Fruit fly (Drosophila melanogaster) whole organism, pupa: ENCODE results near the gene CG18599.

ENCODE experiments used
- CG10348 ChIP-seq: fragments of 200-800 bp; sonication (Bioruptor generic); IDR thresholded peaks from 2 replicates; pipeline ENCODE4 v1.3.6; 2022; ENCODE audit warnings: missing biosample characterization, missing genetic modification characterization
- CG12605 ChIP-seq: fragments of 200-800 bp; sonication (Bioruptor generic); IDR thresholded peaks from 2 replicates; pipeline ENCODE4 v1.3.6; 2022; ENCODE audit warnings: missing biosample characterization, missing genetic modification characterization
- CG13204 ChIP-seq: fragments of 200-800 bp; sonication (Bioruptor generic); optimal IDR thresholded peaks from 2 replicates; lab custom pipeline; 2018; ENCODE audit warnings: missing biosample characterization, mild to moderate bottlenecking, missing genetic modification characterization, moderate library complexity
- CG14655 ChIP-seq: fragments of 200-800 bp; sonication (Bioruptor generic); optimal IDR thresholded peaks from 3 replicates; lab custom pipeline; 2017; ENCODE audit warnings: mild to moderate bottlenecking, missing biosample characterization, missing genetic modification reagents, missing genetic modification characterization
- CG15710 ChIP-seq: fragments of 200-800 bp; sonication (Bioruptor generic); optimal IDR thresholded peaks from 2 replicates; lab custom pipeline; 2018; ENCODE audit warnings: missing biosample characterization, mild to moderate bottlenecking, missing genetic modification characterization, moderate library complexity
- CG17806 ChIP-seq: fragments of 200-800 bp; sonication (Bioruptor generic); optimal IDR thresholded peaks from 2 replicates; lab custom pipeline; 2018; ENCODE audit warnings: missing biosample characterization, mild to moderate bottlenecking, missing genetic modification characterization, moderate library complexity
- CG32121 ChIP-seq: fragments of 200-800 bp; sonication (Bioruptor generic); IDR thresholded peaks from 2 replicates; pipeline ENCODE4 v1.3.6; 2022; ENCODE audit warnings: missing biosample characterization, missing genetic modification characterization
- CG34367 ChIP-seq: fragments of 200-800 bp; sonication (Bioruptor generic); optimal IDR thresholded peaks from 2 replicates; lab custom pipeline; 2018; ENCODE audit warnings: missing biosample characterization, mild to moderate bottlenecking, missing genetic modification characterization
- CG4496 ChIP-seq: fragments of 200-800 bp; sonication (Bioruptor generic); IDR thresholded peaks from 3 replicates; pipeline ENCODE4 v1.3.6; 2022; ENCODE audit warnings: missing biosample characterization, missing genetic modification characterization
- CG8159 ChIP-seq: fragments of 200-800 bp; sonication (Bioruptor generic); optimal IDR thresholded peaks from 3 replicates; lab custom pipeline; 2018; ENCODE audit warnings: missing biosample characterization, mild to moderate bottlenecking, missing genetic modification characterization, moderate library complexity
- CG8301 ChIP-seq: fragments of 200-800 bp; sonication (Bioruptor generic); optimal IDR thresholded peaks from 2 replicates; lab custom pipeline; 2018; ENCODE audit warnings: missing biosample characterization, mild to moderate bottlenecking, missing genetic modification characterization
- CG9948 ChIP-seq: fragments of 200-800 bp; sonication (Bioruptor generic); optimal IDR thresholded peaks from 2 replicates; lab custom pipeline; 2018; ENCODE audit warnings: missing biosample characterization, mild to moderate bottlenecking, missing genetic modification characterization, moderate library complexity
- D1 ChIP-seq: fragments of 200-800 bp; sonication (Bioruptor generic); optimal IDR thresholded peaks from 2 replicates; lab custom pipeline; 2018; ENCODE audit warnings: missing biosample characterization, mild to moderate bottlenecking, missing genetic modification characterization, moderate library complexity
- EcR ChIP-seq: fragments of 200-800 bp; sonication (Bioruptor generic); optimal IDR thresholded peaks from 3 replicates; lab custom pipeline; 2019; ENCODE audit warnings: missing biosample characterization, missing genetic modification characterization, mild to moderate bottlenecking, moderate library complexity, missing genetic modification reagents
- Ets98B ChIP-seq: fragments of 200-800 bp; sonication (Bioruptor generic); IDR thresholded peaks from 2 replicates; pipeline ENCODE4 v1.3.6; 2022; ENCODE audit warnings: missing biosample characterization, missing genetic modification characterization
- Pif1A ChIP-seq: fragments of 200-800 bp; sonication (Bioruptor generic); optimal IDR thresholded peaks from 3 replicates; lab custom pipeline; 2016; ENCODE audit warnings: missing biosample characterization, missing genetic modification characterization
- Pif1B ChIP-seq: fragments of 200-800 bp; sonication (Bioruptor generic); optimal IDR thresholded peaks from 3 replicates; lab custom pipeline; 2016; ENCODE audit warnings: missing biosample characterization, missing genetic modification characterization
- Snoo ChIP-seq: fragments of 200-800 bp; sonication (Bioruptor generic); optimal IDR thresholded peaks from 3 replicates; lab custom pipeline; 2017; ENCODE audit warnings: missing biosample characterization, mild to moderate bottlenecking, missing genetic modification characterization, inconsistent platforms
- fd96Ca ChIP-seq: fragments of 200-800 bp; sonication (Bioruptor generic); IDR thresholded peaks from 3 replicates; pipeline ENCODE4 v1.3.6; 2022; ENCODE audit warnings: missing biosample characterization, missing genetic modification characterization
- gl ChIP-seq: fragments of 200-800 bp; sonication (Bioruptor generic); optimal IDR thresholded peaks from 2 replicates; lab custom pipeline; 2018; ENCODE audit warnings: missing biosample characterization, mild to moderate bottlenecking, missing genetic modification characterization
- rn ChIP-seq: fragments of 200-800 bp; sonication (Bioruptor generic); IDR thresholded peaks from 2 replicates; pipeline ENCODE4 v1.3.6; 2022; ENCODE audit warnings: missing biosample characterization, missing genetic modification characterization

The CG18599 gene

dm6 chr3R:18298298-18298899 lies 30.8 kb downstream of the CG18599 start:
- TF ChIP-seq D1 (tag; lab: Kevin White, UChicago) = no peak
- TF ChIP-seq rn (GFP tag; lab: Robert Waterston, UW) = no peak
- no peak for TF ChIP-seq CG14655 (GFP tag; lab: Kevin White, UChicago)
- no peak for TF ChIP-seq CG17806
- 0 out of 2 replicates have a peak, but pooled peaks have one; percentile 18 for TF ChIP-seq CG12605 (GFP tag; lab: Robert Waterston, UW)
- TF ChIP-seq CG9948 (tag; lab: Kevin White, UChicago) = no peak
- TF ChIP-seq CG34367 (tag; lab: Kevin White, UChicago) = no peak
- TF ChIP-seq CG8301 (tag; lab: Kevin White, UChicago) = no peak
- peak; percentile 42; the same call in 1 of the 3 replicates for TF ChIP-seq CG4496 (GFP tag; lab: Robert Waterston, UW)
- TF ChIP-seq CG13204 (GFP tag; lab: Kevin White, UChicago) = peak; percentile 61
- peak; percentile 64 for TF ChIP-seq EcR
- TF ChIP-seq Pif1A (GFP tag; lab: Kevin White, UChicago) = peak; percentile 9
- peak; percentile 74 for TF ChIP-seq Pif1B (GFP tag; lab: Kevin White, UChicago)
- peak; percentile 63; the same call in 1 of the 2 replicates for TF ChIP-seq CG32121
- TF ChIP-seq Ets98B (GFP tag; lab: Robert Waterston, UW) = peak; percentile 70
- no peak for TF ChIP-seq Snoo
- TF ChIP-seq CG15710 (tag; lab: Kevin White, UChicago) = peak; percentile 2
- TF ChIP-seq CG8159 (tag; lab: Kevin White, UChicago) = peak; percentile 75

- TF ChIP-seq CG17806 = peak; percentile 58
- peak; percentile 43 for TF ChIP-seq CG9948 (tag; lab: Kevin White, UChicago)
- TF ChIP-seq Ets98B (GFP tag; lab: Robert Waterston, UW) = peak; percentile 62
- peak; percentile 76; the same call in 1 of the 3 replicates for TF ChIP-seq CG4496 (GFP tag; lab: Robert Waterston, UW)
- TF ChIP-seq CG8301 (tag; lab: Kevin White, UChicago) = peak; percentile 29
- no peak for TF ChIP-seq EcR
- peak; percentile 20 for TF ChIP-seq Snoo
- no peak for TF ChIP-seq CG8159 (tag; lab: Kevin White, UChicago)
- TF ChIP-seq CG12605 (GFP tag; lab: Robert Waterston, UW) = 0 out of 2 replicates have a peak, but pooled peaks have one; percentile 42
- peak; percentile 51 for TF ChIP-seq CG34367 (tag; lab: Kevin White, UChicago)
- no peak for TF ChIP-seq CG32121
- 0 out of 2 replicates have a peak, but pooled peaks have one; percentile 8 for TF ChIP-seq rn (GFP tag; lab: Robert Waterston, UW)
- TF ChIP-seq Pif1B (GFP tag; lab: Kevin White, UChicago) = no peak
- no peak for TF ChIP-seq CG13204 (GFP tag; lab: Kevin White, UChicago)
- TF ChIP-seq CG10348 = no peak
- no peak for TF ChIP-seq D1 (tag; lab: Kevin White, UChicago)
- no peak for TF ChIP-seq gl (tag; lab: Kevin White, UChicago)
- no peak for TF ChIP-seq CG14655 (GFP tag; lab: Kevin White, UChicago)
- TF ChIP-seq CG15710 (tag; lab: Kevin White, UChicago) = peak; percentile 68
- peak; percentile 59 for TF ChIP-seq fd96Ca (GFP tag; lab: Robert Waterston, UW)
- TF ChIP-seq Pif1A (GFP tag; lab: Kevin White, UChicago) = no peak
These were observed 31.3 kb downstream of the CG18599 start, which contains the start of gene Dlc90F for dm6 chr3R:18298900-18299321. Gene Dlc90F, plus strand, starts transcription at chr3R:18299229.

dm6 chr3R:18301569-18301968 lies 34.0 kb downstream of the CG18599 start, which contains the start of gene Polr1E:
Gene Polr1E, minus strand, starts transcription at chr3R:18301728.
- TF ChIP-seq D1 (tag; lab: Kevin White, UChicago) = peak; percentile 76
- TF ChIP-seq EcR = no peak
- no peak for TF ChIP-seq CG8301 (tag; lab: Kevin White, UChicago)
- TF ChIP-seq gl (tag; lab: Kevin White, UChicago) = no peak
- no peak for TF ChIP-seq Pif1A (GFP tag; lab: Kevin White, UChicago)
- no peak for TF ChIP-seq fd96Ca (GFP tag; lab: Robert Waterston, UW)

dm6 chr3R:18302749-18303148 lies 35.2 kb downstream of the CG18599 start, which contains the start of gene CG7126:
Gene CG7126, minus strand, starts transcription at chr3R:18302849.
- no peak for TF ChIP-seq CG17806
- no peak for TF ChIP-seq Snoo
- no peak for TF ChIP-seq CG4496 (GFP tag; lab: Robert Waterston, UW)
- no peak for TF ChIP-seq CG9948 (tag; lab: Kevin White, UChicago)
- no peak for TF ChIP-seq CG12605 (GFP tag; lab: Robert Waterston, UW)
- no peak for TF ChIP-seq gl (tag; lab: Kevin White, UChicago)
- no peak for TF ChIP-seq CG32121
- TF ChIP-seq Ets98B (GFP tag; lab: Robert Waterston, UW) = no peak
- no peak for TF ChIP-seq CG14655 (GFP tag; lab: Kevin White, UChicago)
- no peak for TF ChIP-seq EcR
- TF ChIP-seq D1 (tag; lab: Kevin White, UChicago) = no peak
- no peak for TF ChIP-seq CG10348
- no peak for TF ChIP-seq CG13204 (GFP tag; lab: Kevin White, UChicago)
- TF ChIP-seq fd96Ca (GFP tag; lab: Robert Waterston, UW) = no peak
- no peak for TF ChIP-seq CG8159 (tag; lab: Kevin White, UChicago)
- TF ChIP-seq CG15710 (tag; lab: Kevin White, UChicago) = no peak
- no peak for TF ChIP-seq Pif1A (GFP tag; lab: Kevin White, UChicago)

- no peak for TF ChIP-seq CG8301 (tag; lab: Kevin White, UChicago)
- TF ChIP-seq CG4496 (GFP tag; lab: Robert Waterston, UW) = 0 out of 3 replicates have a peak, but pooled peaks have one; percentile 7
- no peak for TF ChIP-seq Ets98B (GFP tag; lab: Robert Waterston, UW)
- no peak for TF ChIP-seq D1 (tag; lab: Kevin White, UChicago)
- TF ChIP-seq fd96Ca (GFP tag; lab: Robert Waterston, UW) = no peak
- no peak for TF ChIP-seq EcR
These were observed 42.3 kb downstream of the CG18599 start for dm6 chr3R:18309910-18310309.
